Worm (Caenorhabditis elegans) whole organism, L4/young adult: Measurements from ENCODE around the gene unc-80.

Experiments used
- W03F9.2 ChIP-seq: fragments of 150-350 bp; optimal IDR thresholded peaks from 2 replicates; lab custom pipeline; 2014; ENCODE audit warnings: missing biosample characterization, missing genetic modification characterization
- him-1 ChIP-seq: sonication (generic microtip); optimal IDR thresholded peaks from 2 replicates; lab custom pipeline; 2016; ENCODE audit warnings: missing genotype, missing genetic modification reagents, missing genetic modification characterization, missing compliant biosample characterization

DNA sequence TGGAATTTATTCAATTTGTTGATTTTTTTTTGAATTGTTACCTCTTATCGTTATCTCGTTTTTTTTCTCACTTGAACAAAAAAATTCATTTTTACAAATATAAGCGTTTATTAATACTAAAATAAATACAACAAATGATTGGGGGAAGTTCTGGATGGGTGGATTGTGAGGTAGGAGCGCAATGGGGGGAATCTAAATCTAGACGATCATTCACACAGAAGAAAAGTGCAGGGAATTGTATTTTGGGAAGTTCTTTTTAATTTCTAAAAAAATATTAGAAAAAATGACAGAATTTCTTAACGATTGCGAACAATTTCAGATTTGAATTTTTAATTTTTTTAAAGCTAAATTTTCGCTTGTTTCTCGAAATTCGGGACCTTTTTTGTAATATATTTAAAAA lies 37.9 kb upstream of the unc-80 start:
- TF ChIP-seq W03F9.2 (tag; lab: Kevin White, UChicago) = no peak
- no peak for TF ChIP-seq him-1 (tag; lab: Kevin White, UChicago)
